Fruit fly (Drosophila melanogaster) Kc167 (cell line): ENCODE data around the gene CG5116.

ENCODE experiments used
- Myc ChIP-seq: fragments of >200 bp; optimal IDR thresholded peaks from 2 replicates; lab custom pipeline; 2017; ENCODE audit warnings: missing external identifiers
- Sin3A ChIP-seq: fragments of >200 bp; optimal IDR thresholded peaks from 2 replicates; lab custom pipeline; 2018; ENCODE audit warnings: missing external identifiers
- h ChIP-seq: fragments of >200 bp; optimal IDR thresholded peaks from 3 replicates; lab custom pipeline; 2018; ENCODE audit warnings: missing external identifiers
- insv ChIP-seq: fragments of >200 bp; optimal IDR thresholded peaks from 3 replicates; lab custom pipeline; 2018; ENCODE audit warnings: missing external identifiers
- psq ChIP-seq: fragments of >200 bp; optimal IDR thresholded peaks from 2 replicates; lab custom pipeline; 2017; ENCODE audit warnings: missing external identifiers
- ttk ChIP-seq: sonication (Bioruptor generic); optimal IDR thresholded peaks from 2 replicates; lab custom pipeline; 2017; ENCODE audit warnings: missing external identifiers

DNA sequence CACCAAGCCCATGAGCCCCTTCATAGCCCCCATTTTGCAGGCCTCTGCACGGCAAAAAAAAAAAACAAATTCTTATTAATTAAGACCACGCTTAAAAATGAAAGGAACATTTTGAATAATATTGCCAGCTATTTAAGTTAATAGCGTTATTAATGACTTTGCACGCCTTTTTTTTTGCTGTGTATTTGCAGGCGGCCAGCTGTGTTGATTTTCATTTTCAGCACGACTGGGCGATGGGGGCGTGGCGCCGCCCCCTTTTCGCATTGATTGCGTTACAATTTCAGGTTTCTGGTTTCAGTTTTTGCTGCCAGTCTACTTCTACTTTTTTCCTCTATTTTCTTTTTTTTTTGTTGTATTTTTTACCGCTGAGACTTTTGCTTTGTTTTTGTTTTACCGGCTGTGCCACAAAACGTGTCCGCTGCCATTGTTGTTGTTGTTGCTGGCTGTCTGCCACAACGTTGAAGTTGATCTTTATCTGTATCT, 49.0 kb downstream of the CG5116 start:
- TF ChIP-seq h (lab: Kevin White, UChicago) = no peak
- TF ChIP-seq psq (lab: Kevin White, UChicago) = no peak
- TF ChIP-seq Sin3A (lab: Kevin White, UChicago) = no peak
- TF ChIP-seq Myc (lab: Kevin White, UChicago) = no peak
- no peak for TF ChIP-seq ttk (lab: Kevin White, UChicago)
- TF ChIP-seq insv (lab: Kevin White, UChicago) = no peak
